Worm (Caenorhabditis elegans): ENCODE data around the gene srg-67.

ce11 chrV:5412808-5413405 is 49.9 kb downstream of the srg-67 start, which contains the start of gene F08F3.10:
- no peak for TF ChIP-seq W03F9.2 (tag; optimal IDR thresholded peaks at IDR 0.05)
- no peak for TF ChIP-seq him-1 (tag; optimal IDR thresholded peaks at IDR 0.05)
